Worm (Caenorhabditis elegans) whole organism, L2 larva: ENCODE data around the gene mes-4.

Experiments used
- aly-2 ChIP-seq: fragments of 150-350 bp; optimal IDR thresholded peaks from 2 replicates; lab custom pipeline; 2014; ENCODE audit warnings: missing biosample characterization, missing genetic modification characterization
- ama-1 ChIP-seq: fragments of 150-350 bp; optimal IDR thresholded peaks from 2 replicates; lab custom pipeline; 2018; ENCODE audit warnings: inconsistent platforms
- skn-1 ChIP-seq: sonication (generic microtip); optimal IDR thresholded peaks from 2 replicates; lab custom pipeline; 2017; ENCODE audit warnings: missing biosample characterization, missing genetic modification characterization

ce11 chrV:13441661-13442060 lies 4.3 kb upstream of the mes-4 start, which contains the start of gene col-162:
- TF ChIP-seq ama-1 (lab: Kevin White, UChicago) (no peak), skn-1 (tag; lab: Kevin White, UChicago) (no peak), aly-2 (tag; lab: Kevin White, UChicago) (no peak)
